Worm (Caenorhabditis elegans): ENCODE data around the gene bre-3.

DNA sequence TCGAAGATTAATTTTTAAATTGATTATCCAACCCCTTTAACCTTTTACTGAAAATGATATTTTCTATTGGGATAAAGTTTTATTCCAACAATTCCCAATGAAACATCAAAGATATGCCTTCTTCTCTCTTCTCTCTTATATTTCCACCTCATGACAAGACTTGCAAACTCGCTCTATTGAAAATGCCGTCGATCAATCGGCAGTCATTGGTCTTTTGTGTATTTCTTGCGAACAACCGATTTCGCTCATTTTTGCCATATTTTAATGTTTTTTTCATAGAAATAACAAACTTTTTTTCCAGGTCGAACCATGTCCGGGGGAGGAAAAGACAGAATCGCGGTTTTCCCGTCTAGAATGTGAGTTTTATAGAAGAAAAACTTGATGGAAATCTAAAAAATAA lies 22.5 kb upstream of the bre-3 start, which contains the start of gene vha-14:
- TF ChIP-seq unc-39 (tag; optimal IDR thresholded peaks at IDR 0.05) (no peak), nhr-12 (tag; optimal IDR thresholded peaks at IDR 0.05) (no peak), lin-15B (tag; optimal IDR thresholded peaks at IDR 0.05) (peak; percentile 78)

Data from whole organism, L3 larva.